Worm (Caenorhabditis elegans) whole organism, L4/young adult: Measurements from ENCODE around the gene vdac-1.

Experiments
- dao-5 ChIP-seq: sonication (generic microtip); optimal IDR thresholded peaks from 2 replicates; lab custom pipeline; 2016; ENCODE audit warnings: missing genotype, missing genetic modification characterization, moderate library complexity, missing compliant biosample characterization
- him-1 ChIP-seq: sonication (generic microtip); optimal IDR thresholded peaks from 2 replicates; lab custom pipeline; 2016; ENCODE audit warnings: missing genotype, missing genetic modification reagents, missing genetic modification characterization, missing compliant biosample characterization

ce11 chrIV:7516167-7516566, 8.5 kb upstream of the vdac-1 start, which contains the start of the genes R05G6.9 and R05G6.3:
- no peak for TF ChIP-seq him-1 (tag; lab: Kevin White, UChicago)
- TF ChIP-seq dao-5 (tag; lab: Kevin White, UChicago): no peak
